Fruit fly (Drosophila melanogaster) whole organism, larva: ENCODE measurements around the gene Bx.

ENCODE experiments used
- noc ChIP-seq: fragments of 200-800 bp; sonication (Bioruptor generic); optimal IDR thresholded peaks from 3 replicates; lab custom pipeline; 2019; ENCODE audit warnings: missing biosample characterization, mild to moderate bottlenecking, missing genetic modification characterization, moderate library complexity

Gene Bx

DNA sequence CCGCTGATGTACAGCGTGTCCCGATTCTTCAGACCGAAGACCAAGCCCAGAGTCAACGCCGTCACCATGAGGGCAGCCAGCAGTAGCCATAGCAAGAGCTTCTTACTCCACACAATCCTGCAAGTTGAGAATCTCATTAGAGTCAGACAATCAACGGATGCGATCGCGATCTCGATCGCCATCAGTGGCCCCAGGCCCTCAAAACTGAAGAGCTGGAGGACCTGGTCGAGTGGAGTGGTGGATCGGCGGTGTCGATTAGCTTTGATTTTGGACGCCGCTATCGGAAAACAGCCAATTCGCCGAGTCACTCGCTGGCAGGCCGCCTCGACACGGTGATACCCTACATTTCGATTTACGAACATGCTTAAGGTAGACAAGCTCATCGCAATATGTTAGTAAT lies 6.7 kb upstream of the Bx start:
- TF ChIP-seq noc (tag; lab: Kevin White, UChicago) = no peak

DNA sequence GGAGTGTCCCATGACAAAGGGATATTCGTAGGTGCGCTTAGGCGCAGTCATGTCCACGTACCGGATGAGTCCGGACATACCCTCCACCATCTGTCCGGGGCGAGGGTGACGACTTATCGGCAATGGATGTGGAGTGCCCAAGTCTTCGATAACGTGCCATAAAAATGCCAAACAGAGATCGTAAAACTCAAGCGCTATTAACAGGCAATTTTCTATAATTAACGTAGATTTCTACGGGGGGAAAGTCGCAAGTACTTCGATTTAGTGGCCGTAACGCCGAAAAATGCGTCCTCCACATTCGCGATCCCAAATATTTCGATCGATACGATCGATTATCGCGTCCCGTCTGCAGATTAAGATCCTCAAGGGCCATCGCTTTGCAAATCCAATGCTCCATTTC lies 5.8 kb upstream of the Bx start:
- no peak for TF ChIP-seq noc (tag; lab: Kevin White, UChicago)

DNA sequence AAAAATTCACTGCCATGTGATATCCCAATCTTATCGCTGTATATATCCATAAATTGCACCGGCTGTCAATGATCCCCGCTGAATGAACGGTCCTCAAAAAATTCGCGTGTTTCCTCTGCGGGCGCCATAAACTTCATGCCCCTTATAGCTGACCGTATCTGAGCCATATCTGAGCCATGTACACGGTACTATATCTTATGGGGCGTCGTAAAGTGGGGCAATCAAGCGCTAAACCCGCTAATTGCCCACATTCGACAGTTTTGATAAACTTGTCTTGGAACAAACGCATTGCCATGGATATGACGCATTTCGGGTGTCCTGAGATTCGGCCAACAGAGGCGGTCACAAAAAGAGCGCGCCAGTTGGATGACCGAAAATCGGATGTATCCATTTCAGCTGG lies 4.3 kb upstream of the Bx start:
- no peak for TF ChIP-seq noc (tag; lab: Kevin White, UChicago)

DNA sequence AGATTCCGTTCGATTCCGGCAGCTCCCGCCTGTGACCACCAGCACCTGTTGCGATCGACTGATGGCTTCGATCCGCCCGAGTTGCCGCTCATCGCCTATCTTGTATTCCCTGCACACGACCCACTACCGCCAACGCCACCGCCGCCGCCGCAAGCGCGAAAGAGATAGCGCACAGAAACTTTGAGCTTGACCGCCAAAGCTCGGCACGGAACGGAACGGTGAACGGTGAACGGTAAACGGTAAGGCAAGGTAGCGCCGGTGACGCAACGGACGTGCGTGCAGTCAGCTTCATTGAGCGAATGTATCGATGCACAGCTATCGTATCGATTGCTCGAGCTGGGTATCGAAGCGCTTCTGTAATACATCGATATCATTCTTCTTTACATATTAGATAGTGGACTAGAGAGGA lies 3.0 kb upstream of the Bx start, which contains the start of gene Ggt-1:
Gene Ggt-1 (minus strand): TSS at position 251 of the 409 bp plus-strand sequence.
- TF ChIP-seq noc (tag; lab: Kevin White, UChicago) = no peak

DNA sequence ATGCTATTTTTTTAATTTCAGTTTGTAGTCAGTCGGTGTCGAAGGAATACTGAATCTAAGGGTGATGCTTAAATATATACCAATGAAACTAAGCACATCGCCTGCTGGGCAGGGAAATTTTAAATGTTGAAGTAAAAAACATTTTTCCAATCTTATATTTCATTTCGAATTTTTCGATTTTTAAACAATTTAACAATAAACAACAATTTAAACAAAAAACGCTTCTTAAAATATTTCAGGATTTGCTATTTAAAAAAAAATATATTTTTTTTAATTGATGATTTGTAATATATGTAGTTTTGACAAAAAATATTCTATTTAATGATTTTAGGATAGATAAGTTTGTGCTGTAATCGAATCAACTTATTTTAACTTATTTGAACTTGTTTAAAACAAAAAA lies 461 bp upstream of the Bx start, which contains the start of gene CG6470:
Gene CG6470 (minus strand): TSS at position 101 of the 400 bp plus-strand sequence.
- TF ChIP-seq noc (tag; lab: Kevin White, UChicago) = no peak

DNA sequence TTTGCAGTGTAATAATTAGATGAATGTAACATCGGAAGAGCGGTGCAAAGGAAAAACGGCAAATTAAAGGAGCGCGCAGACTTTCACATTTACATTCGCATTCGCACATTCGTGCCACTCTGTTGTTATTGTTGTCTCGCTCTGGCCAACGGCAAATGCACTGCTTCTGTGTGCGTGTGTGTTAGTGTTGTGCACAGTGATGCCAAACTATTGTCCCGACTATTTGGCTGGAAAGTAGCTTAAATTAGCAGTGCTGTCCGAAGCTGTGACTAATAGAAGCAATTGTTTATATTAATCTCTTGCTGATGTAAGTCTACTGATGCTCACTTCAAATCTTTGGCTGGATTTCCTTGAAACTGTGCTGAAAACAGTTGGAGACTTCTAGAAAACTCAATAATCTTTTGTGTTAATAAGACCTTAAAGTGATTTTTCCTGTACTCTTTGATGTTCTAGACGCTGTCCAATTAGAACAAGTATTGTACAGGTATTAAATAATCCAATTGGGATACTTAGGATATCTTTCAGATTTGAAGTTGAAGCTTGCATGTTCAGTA lies 837 bp downstream of the Bx start:
- no peak for TF ChIP-seq noc (tag; lab: Kevin White, UChicago)

DNA sequence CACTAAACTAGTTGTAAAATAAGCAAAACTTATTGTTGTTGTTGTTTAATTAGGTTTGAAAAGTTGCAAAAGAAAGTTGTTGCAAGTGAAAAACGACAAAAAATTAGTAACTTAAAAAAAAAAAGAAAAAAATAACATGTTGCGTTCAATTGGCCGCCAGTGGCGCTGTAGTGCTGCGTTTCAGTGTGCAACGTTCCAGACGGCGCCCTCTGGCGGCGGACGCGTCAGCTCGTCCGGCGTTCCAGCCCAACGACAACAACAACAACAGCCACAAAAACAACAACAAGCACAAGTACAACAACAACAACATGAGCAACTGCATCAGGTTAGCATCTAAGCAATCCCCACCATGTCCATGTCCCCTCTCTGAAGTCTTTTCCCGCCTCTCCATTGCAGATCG lies 2.2 kb downstream of the Bx start:
- TF ChIP-seq noc (tag; lab: Kevin White, UChicago) = no peak

DNA sequence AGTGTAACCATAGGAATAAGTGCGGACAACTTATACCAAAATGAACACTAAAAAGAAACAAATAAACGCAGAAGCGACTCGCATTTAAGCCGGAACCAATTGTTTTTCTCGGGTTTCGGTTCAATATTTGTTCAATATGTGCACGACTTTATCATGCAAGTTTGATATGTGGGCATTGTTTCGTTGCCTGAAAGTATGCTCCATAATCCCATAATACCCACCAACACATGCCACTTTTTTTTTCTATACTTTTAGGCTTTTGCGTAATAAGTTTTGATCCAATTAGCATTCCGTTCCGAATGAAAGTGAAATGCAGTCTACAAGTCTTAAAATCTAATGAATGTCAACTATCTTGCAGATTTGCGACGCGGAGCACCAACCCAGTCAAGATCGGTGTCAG lies 5.1 kb downstream of the Bx start:
- no peak for TF ChIP-seq noc (tag; lab: Kevin White, UChicago)

DNA sequence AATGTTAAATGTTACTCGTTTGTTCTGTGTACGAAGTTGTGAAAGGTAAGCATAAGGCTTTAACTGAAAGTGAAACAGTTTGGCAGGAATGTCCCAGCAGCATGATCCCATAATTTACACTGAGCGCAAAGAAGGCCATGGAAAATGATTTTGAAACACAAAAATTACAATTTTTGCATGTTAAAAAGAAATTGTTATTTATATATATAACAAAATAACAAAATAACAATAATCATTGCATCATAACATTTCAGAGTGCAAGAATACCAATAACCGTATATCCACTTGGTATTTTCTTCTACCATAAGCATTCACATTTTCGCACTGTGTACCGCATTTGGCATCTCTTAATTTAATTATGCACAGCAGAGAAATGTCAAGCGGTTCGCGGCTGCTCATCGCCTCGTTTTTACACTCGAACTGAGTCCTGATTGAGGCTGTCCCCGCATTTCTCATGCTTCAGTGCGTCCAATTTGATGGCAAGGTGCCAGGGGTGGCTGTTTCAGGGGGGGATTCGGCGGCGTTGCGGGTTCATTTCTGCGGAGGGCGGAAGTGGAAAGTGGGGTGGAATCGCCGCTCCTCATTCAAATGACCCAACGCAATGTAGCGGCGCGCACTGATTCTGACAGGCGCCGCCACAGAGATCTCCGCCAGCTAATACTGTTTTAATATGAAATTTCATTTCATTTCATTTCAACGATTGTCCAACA lies 7.3 kb downstream of the Bx start, which contains the start of gene CG6481:
Gene CG6481 (minus strand): TSS at position 51 of the 710 bp plus-strand sequence.
- TF ChIP-seq noc (tag; lab: Kevin White, UChicago) = no peak

DNA sequence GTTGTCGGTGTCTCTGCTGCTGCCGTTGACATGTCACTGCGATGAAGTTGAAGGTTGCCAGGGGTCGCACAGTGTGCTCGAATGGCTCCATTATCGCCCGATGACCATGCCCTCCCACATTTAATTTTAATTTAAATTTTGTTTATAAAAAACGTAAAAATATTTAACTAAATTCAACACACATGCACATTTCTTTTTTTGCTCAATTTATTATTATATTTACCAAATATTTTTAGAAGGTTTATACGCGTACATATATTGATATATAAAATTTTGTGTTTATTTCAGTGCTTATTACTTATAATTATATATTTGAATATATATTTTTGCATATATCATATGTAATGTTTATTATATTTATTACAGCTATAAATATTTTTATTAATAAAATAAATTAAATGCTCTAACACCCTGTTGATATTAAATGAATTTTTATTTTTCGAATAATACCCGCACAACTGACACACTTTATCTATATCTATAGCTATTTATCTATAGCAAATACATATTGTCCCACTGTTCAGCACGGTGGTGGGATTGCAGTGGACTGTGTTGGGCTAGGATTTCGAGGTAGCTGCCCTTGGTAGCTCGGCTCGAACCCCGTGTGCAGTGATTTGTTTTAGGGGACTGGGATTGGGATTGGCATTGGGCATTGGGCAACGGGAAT lies 8.1 kb downstream of the Bx start:
- TF ChIP-seq noc (tag; lab: Kevin White, UChicago) = no peak

DNA sequence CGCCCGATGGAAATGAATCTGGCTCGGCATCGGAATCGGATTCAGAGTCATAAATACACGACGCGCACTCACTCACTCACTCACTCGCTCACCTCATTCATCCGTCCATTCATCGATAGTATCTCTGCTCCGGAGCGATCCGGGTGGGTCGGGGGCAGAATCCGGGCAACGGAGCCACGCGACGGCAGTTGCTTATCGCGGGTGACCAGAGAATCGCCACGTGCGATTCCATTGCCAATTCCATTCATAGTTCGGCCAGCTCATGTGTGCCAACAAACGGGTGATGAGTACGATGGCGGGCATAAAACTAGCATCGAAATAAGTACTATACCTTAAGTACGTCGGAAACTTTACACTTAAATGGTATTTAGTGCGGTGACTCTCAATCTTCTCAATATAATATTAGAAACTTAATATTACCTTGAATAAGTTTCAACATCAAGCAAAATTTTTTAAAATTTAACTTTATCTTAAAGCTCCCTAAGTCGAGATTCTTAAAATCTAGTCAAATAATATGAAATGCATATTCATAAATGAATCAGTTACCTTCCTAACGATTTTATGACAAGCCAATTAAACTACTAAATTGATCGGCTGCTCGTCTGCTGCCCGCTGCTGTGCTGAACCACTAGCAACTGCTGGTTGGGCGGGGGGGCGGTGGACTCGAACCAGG lies 9.5 kb downstream of the Bx start:
- no peak for TF ChIP-seq noc (tag; lab: Kevin White, UChicago)

DNA sequence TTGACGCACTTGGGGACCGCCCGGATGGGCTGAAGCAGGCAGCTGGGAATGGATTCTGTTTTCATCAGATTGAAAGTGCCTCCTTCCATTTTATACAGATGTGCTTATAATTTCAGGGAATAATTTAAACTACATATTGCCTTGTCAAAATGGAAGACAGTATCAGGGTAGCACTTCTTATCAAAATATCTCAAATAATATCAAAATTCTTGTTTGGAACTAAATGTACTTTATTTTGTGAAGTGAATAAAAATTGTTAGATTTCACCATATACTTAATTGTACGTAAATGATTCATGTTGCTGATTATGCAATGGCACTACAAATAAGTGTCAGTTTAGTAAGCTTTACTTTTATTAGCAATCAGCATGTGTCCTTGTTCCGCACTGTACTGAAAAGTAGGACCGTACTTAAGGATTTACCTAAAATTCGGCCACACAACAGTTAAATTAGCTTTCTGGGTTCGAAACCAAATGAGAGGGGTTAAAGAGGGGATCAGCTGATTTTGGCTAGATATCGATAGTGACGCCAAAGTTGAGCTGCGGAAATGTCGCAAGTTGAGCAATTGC lies 13.0 kb downstream of the Bx start, which contains the start of the genes CG15042 and CG15047:
Gene CG15042 (minus strand): TSS at position 101 of the 568 bp plus-strand sequence.
Gene CG15047 (plus strand): TSS at position 518 of the 568 bp plus-strand sequence.
- TF ChIP-seq noc (tag; lab: Kevin White, UChicago) = no peak

DNA sequence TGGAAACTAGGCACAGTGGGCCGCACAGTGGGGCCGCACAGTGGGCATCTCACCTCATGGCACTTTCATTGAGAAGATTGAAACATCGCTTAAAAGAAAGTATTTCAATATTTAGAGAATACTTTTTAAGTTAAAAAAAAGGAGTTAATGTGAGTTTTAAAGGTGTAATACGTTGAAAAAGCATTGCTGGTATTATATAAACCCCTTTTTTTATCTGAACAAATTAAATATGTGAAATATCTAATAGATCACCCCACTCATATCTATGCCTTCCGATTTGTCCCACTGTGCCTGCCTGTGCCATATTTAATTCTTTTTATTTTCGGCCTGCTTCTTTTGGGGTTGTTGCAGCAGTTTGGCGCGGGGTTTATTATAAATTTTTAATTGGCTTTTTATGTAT lies 18.1 kb downstream of the Bx start:
- TF ChIP-seq noc (tag; lab: Kevin White, UChicago) = no peak

DNA sequence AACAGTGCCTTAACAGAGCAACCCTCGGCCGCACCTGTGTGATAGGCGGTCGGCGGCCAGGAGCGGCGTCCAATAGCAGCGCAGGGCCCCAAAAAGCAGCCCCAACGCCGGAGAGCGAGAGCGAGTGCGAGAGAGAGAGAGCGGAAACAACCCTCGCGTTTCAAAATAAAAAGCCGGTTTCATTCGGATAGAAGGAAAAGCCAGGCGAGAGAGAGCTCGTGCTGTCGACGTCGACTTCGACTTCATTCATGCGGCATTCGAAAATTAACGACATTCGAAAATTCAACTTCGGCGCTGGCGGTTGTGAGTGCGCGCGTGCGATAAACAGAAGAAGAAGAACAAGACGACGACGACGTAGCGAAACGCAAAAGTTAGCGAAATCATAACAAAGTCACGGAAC lies 19.2 kb downstream of the Bx start:
- TF ChIP-seq noc (tag; lab: Kevin White, UChicago) = no peak

DNA sequence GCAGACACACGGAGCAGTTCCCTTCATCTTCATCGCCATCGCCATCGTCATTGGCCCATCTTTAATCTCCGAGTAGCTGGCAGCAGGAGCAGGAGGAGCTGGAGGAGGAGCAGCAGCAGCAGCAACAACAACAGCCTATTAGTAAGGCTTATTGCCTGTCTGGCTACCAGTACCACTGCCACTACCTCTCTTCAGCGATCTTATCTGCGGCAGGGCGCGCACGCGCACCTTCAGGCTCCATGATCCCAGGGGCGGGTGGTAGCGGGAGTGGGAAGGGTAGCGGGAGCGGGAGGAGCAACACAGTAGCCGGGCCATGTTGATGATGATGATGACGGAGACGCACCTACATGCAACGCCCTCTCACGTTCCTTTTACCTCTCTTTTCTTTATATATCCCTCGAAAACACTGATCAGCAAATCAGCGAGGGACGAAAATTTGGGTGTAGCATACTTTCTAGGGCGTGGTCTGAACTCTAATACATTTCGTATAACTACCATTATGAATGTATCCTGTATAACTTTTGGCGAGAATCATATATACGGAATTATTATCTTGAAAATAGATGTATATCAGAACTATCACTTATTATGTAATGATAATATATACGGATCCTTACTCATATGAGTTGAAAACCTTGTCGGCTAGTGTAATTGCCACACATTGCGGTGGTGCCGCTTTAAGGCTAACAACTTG lies 22.0 kb downstream of the Bx start:
- no peak for TF ChIP-seq noc (tag; lab: Kevin White, UChicago)
